Worm (Caenorhabditis elegans) whole organism, early embryonic: ENCODE measurements around the gene Y82E9BL.3.
"Not testable (repeated sequence)": the region's sequence is repeated elsewhere in the genome, so short reads cannot be mapped to it uniquely, and the experiment has no call there.

Source experiments
- B0310.2 ChIP-seq: sonication (generic microtip); optimal IDR thresholded peaks from 2 replicates; lab custom pipeline; 2016; ENCODE audit warnings: mild to moderate bottlenecking, missing genetic modification characterization, missing compliant biosample characterization
- F13C5.2 ChIP-seq: sonication (generic microtip); optimal IDR thresholded peaks from 2 replicates; lab custom pipeline; 2017; ENCODE audit warnings: mild to moderate bottlenecking, missing genetic modification characterization, inconsistent platforms, missing compliant biosample characterization
- aly-1 ChIP-seq: sonication (generic microtip); optimal IDR thresholded peaks from 2 replicates; lab custom pipeline; 2016; ENCODE audit warnings: missing genetic modification characterization, missing compliant biosample characterization
- ama-1 ChIP-seq: fragments of 150-350 bp; optimal IDR thresholded peaks from 2 replicates; lab custom pipeline; 2014
- ceh-13 ChIP-seq: fragments of 200-800 bp; sonication (Bioruptor generic); optimal IDR thresholded peaks from 2 replicates; lab custom pipeline; 2018; ENCODE audit warnings: mild to moderate bottlenecking, missing genetic modification characterization, missing compliant biosample characterization
- ceh-36 ChIP-seq: sonication (generic microtip); optimal IDR thresholded peaks from 2 replicates; lab custom pipeline; 2016; ENCODE audit warnings: missing genetic modification characterization, inconsistent platforms, missing compliant biosample characterization
- ets-7 ChIP-seq: sonication (generic microtip); optimal IDR thresholded peaks from 2 replicates; lab custom pipeline; 2016; ENCODE audit warnings: missing genotype, missing genetic modification characterization, missing compliant biosample characterization
- flt-1 ChIP-seq: fragments of 200-800 bp; sonication (Bioruptor generic); IDR thresholded peaks from 2 replicates; pipeline ENCODE4 v1.3.6; 2022; ENCODE audit warnings: missing genetic modification characterization, missing compliant biosample characterization
- hmbx-1 ChIP-seq: sonication (generic microtip); optimal IDR thresholded peaks from 2 replicates; lab custom pipeline; 2016; ENCODE audit warnings: mild to moderate bottlenecking, missing genetic modification characterization, missing compliant biosample characterization
- hmg-4 ChIP-seq: fragments of 200-800 bp; sonication (Bioruptor generic); optimal IDR thresholded peaks from 2 replicates; lab custom pipeline; 2018; ENCODE audit warnings: mild to moderate bottlenecking, missing genetic modification characterization, missing compliant biosample characterization
- hnd-1 ChIP-seq: sonication (generic microtip); optimal IDR thresholded peaks from 2 replicates; lab custom pipeline; 2016; ENCODE audit warnings: missing genetic modification characterization, missing compliant biosample characterization
- pes-1 ChIP-seq: fragments of 200-800 bp; sonication (Bioruptor generic); IDR thresholded peaks from 2 replicates; pipeline ENCODE4 v1.3.6; 2022; ENCODE audit warnings: missing genetic modification reagents, missing genetic modification characterization, missing compliant biosample characterization
- scrt-1 ChIP-seq: fragments of 200-800 bp; sonication (Bioruptor generic); IDR thresholded peaks from 2 replicates; pipeline ENCODE4 v1.3.6; 2022; ENCODE audit warnings: missing genetic modification characterization, missing compliant biosample characterization
- sea-1 ChIP-seq: fragments of 200-800 bp; sonication (Bioruptor generic); conservative IDR thresholded peaks from 2 replicates; pipeline ENCODE4 v1.3.6; 2022; ENCODE audit warnings: missing genetic modification characterization, missing compliant biosample characterization
- tbx-11 ChIP-seq: fragments of 200-800 bp; sonication (Bioruptor generic); IDR thresholded peaks from 2 replicates; pipeline ENCODE4 v1.3.6; 2022; ENCODE audit warnings: missing genetic modification characterization, missing compliant biosample characterization
- tbx-37 ChIP-seq: fragments of 200-800 bp; sonication (Bioruptor generic); conservative IDR thresholded peaks from 2 replicates; pipeline ENCODE4 v1.3.6; 2022; ENCODE audit warnings: missing genetic modification reagents, missing genetic modification characterization, missing compliant biosample characterization
- tra-4 ChIP-seq: sonication (generic microtip); optimal IDR thresholded peaks from 2 replicates; lab custom pipeline; 2017; ENCODE audit warnings: missing genetic modification characterization, missing compliant biosample characterization

The Y82E9BL.3 gene

DNA sequence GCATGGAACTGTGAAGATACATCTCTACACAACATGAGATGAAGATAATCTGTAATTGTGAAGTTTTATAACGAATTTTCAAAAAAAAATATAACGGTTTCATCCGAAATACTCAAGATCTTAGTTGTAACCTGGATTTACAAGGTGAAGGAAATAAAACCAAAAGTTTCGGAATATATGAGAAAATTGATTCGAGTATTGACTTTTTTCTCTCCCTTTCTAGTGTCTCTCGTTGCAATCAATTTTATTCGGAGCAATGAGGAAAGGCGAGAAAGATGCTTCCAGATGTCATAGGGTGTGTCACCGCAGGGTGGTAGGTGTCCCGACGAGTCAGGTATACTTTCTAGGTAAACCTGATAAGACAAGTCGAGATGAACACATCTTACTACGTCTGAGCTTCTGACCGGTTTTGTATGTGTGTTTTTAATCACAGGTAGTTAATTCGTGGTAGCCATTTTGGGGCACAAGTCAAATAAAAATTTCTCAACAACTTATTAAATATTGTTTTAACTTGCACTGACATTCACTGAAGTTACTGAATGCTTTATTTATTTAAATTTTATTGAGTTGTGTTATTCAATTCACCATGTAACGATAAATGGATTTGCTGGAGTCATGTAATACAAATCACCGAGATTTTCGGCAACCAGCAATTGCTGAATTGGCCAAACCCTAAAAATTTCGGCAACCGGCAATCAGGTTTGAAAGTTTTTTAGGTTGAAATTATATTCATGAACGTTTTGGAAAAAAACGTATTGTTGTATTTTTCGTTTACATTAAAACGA lies 37.8 kb upstream of the Y82E9BL.3 start, which contains the start of gene pals-20:
TSS of gene pals-20 (minus strand) at position 51 of the 785 bp plus-strand sequence.
- no peak for TF ChIP-seq hnd-1
- no peak for TF ChIP-seq sea-1 (GFP tag; lab: Robert Waterston, UW)
- TF ChIP-seq ets-7 (tag; lab: Kevin White, UChicago), result no peak
- TF ChIP-seq ceh-36 (tag; lab: Kevin White, UChicago), result no peak
- no peak for TF ChIP-seq hmbx-1 (tag; lab: Kevin White, UChicago)
- no peak for TF ChIP-seq ceh-13 (GFP tag; lab: Kevin White, UChicago)
- no peak for TF ChIP-seq ama-1 (lab: Kevin White, UChicago)
- TF ChIP-seq hmg-4 (GFP tag; lab: Kevin White, UChicago), result no peak
- TF ChIP-seq tra-4 (tag; lab: Kevin White, UChicago), result no peak
- TF ChIP-seq B0310.2, result no peak
- no peak for TF ChIP-seq flt-1 (GFP tag; lab: Robert Waterston, UW)
- no peak for TF ChIP-seq tbx-37
- TF ChIP-seq pes-1 (GFP tag; lab: Robert Waterston, UW), result no peak

DNA sequence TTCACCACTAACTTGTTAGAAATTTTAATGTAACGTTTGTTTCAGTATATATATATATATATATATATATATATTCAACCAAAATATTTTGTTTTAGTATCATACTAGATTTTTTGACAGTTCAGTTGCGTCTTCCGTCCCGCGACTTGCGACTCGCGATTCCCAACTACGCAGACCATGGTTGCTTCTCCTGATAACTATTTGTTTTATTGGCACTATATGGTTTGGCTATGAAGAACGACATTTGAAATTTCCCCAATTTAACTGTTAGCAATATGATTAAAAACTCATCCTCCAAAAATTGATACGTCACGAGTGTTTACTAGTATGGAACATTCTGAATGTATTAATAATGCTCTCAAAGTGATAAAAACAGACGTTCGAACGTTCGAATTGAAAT lies 34.0 kb upstream of the Y82E9BL.3 start:
- no peak for TF ChIP-seq tbx-37
- TF ChIP-seq hmg-4 (GFP tag; lab: Kevin White, UChicago), result no peak
- no peak for TF ChIP-seq tra-4 (tag; lab: Kevin White, UChicago)
- TF ChIP-seq F13C5.2 (tag; lab: Kevin White, UChicago), result no peak
- no peak for TF ChIP-seq hnd-1
- TF ChIP-seq pes-1 (GFP tag; lab: Robert Waterston, UW), result no peak
- no peak for TF ChIP-seq ceh-36 (tag; lab: Kevin White, UChicago)

DNA sequence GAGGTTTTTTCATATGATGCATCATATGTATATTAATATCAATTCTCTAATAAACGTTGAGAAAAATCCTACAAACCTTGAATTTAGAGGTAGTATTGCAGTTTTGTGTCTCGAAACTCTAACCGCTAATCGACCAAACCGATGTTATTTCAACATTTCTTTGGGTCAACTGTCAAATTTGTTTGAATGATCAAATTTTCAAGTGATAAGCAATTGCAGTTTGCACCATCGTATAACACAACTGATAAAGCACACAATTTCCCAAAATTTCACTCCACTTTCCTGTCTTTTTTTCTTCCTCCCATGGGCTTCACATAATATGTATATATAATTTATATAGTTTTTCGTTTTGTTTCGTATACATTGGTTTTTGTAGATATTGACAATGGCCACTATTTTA lies 33.4 kb upstream of the Y82E9BL.3 start, which contains the start of the genes fbxa-138 and Y82E9BR.5:
TSS of gene fbxa-138 (minus strand) at position 161 of the 400 bp plus-strand sequence.
TSS of gene Y82E9BR.5 (plus strand) at position 279 of the 400 bp plus-strand sequence.
- TF ChIP-seq hmg-4 (GFP tag; lab: Kevin White, UChicago) (no peak), sea-1 (GFP tag; lab: Robert Waterston, UW) (no peak), tbx-11 (no peak)

DNA sequence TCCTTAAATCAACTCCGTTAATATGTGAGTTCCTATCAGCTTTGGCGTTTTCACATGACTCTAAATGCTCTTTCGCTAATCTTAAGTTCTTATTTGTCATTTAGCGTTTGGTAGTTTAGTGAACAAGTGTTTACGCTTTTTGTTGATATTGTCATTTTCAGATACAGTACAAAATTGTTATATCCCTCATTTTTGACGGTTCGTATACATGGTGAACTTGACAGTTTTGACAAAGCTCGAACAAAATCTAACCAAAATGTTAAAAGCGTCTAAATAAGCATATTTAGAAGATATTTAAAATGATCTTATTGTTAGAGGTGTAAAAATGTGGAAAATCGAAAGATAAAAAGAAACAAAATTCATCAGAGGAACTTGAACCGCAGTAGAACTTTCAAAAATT lies 32.8 kb upstream of the Y82E9BL.3 start:
- TF ChIP-seq pes-1 (GFP tag; lab: Robert Waterston, UW), result no peak

DNA sequence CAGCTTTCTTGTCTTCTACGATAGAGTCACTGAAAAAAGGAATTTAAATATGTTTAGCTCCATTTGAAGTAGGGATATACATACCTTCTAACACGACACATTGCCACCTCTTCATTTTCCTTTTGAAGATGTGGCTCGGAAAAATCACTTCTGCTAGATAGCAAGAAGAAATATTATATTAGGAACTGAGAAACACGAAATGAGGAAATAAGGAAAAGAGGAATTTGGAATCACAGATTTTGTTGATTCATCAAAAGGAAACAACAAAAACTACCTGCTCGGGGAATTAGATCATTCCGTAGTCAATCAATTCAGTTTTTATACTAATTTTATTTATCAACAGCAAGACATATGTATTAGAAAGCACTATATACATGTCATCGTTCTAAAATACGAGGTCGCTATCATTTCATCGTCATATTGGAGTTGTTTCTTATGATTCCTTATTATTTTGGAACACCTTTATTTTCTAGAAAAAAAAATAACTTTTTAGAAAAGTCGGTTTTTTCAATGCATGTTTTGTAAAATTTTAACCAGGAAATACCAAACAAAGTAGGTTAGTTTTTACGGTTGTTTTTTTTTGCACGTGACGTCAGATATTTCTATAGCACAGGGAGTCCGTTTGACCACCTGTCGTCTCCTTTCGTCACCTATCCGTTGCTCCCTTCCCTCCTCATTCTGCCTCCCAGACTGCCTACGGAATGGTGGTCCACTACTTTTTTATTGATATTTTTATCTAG lies 30.1 kb upstream of the Y82E9BL.3 start, which contains the start of the genes pals-21 and Y82E9BR.6:
TSS of gene pals-21 (minus strand) at position 101 of the 740 bp plus-strand sequence.
TSS of gene Y82E9BR.6 (plus strand) at position 690 of the 740 bp plus-strand sequence.
- no peak for TF ChIP-seq ets-7 (tag; lab: Kevin White, UChicago)
- no peak for TF ChIP-seq tbx-11
- no peak for TF ChIP-seq sea-1 (GFP tag; lab: Robert Waterston, UW)
- TF ChIP-seq scrt-1 (GFP tag; lab: Robert Waterston, UW), result no peak
- no peak for TF ChIP-seq aly-1 (tag; lab: Kevin White, UChicago)
- TF ChIP-seq tbx-37, result no peak
- TF ChIP-seq tra-4 (tag; lab: Kevin White, UChicago), result no peak
- no peak for TF ChIP-seq F13C5.2 (tag; lab: Kevin White, UChicago)
- TF ChIP-seq hmbx-1 (tag; lab: Kevin White, UChicago), result no peak
- TF ChIP-seq flt-1 (GFP tag; lab: Robert Waterston, UW), result no peak
- TF ChIP-seq pes-1 (GFP tag; lab: Robert Waterston, UW), result no peak
- no peak for TF ChIP-seq ama-1 (lab: Kevin White, UChicago)
- TF ChIP-seq B0310.2, result no peak
- TF ChIP-seq hnd-1, result no peak
- no peak for TF ChIP-seq hmg-4 (GFP tag; lab: Kevin White, UChicago)
- TF ChIP-seq ceh-13 (GFP tag; lab: Kevin White, UChicago), result no peak

DNA sequence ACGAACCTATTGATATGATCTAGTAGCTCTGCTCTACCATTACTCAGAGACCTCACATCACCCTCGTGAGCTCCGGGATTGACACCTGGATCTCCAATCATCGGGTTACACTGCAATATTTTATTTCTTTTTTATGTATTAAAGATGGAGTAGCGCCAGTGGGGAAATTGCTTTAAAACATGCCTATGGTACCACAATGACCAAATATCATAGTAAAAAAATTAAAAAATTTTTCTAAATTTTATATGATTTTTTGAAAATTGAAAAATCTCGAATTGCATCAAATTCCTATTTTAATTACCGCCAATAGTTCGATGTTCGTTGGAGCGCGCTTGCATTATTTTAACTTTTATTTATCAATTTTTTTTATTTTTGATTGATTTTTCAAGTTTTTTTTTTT lies 27.3 kb upstream of the Y82E9BL.3 start, which contains the start of gene pals-40:
TSS of gene pals-40 (minus strand) at position 101 of the 400 bp plus-strand sequence.
- TF ChIP-seq ceh-36 (tag; lab: Kevin White, UChicago); tbx-11; flt-1 (GFP tag; lab: Robert Waterston, UW): not testable (repeated sequence)

DNA sequence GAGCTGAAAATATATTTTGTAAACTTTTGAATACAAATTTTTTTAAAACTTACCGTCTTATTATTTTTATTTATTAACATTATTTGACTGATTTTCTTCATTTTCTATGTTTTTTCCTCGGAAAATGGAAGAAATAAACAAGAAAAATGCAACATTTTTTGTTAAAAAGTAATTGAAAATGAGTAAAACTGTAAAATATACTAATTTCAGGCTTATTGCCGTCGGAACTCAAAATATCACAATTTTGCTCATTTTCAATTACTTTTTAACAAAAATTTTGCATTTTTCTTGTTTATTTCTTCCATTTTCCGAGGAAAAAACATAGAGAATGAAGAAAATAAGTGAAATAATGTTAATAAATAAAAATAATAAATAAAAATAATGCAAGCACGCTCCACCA lies 24.8 kb upstream of the Y82E9BL.3 start, which contains the start of gene Y82E9BR.10:
TSS of gene Y82E9BR.10 (minus strand) at position 101 of the 400 bp plus-strand sequence.
- TF ChIP-seq pes-1 (GFP tag; lab: Robert Waterston, UW); aly-1 (tag; lab: Kevin White, UChicago); flt-1 (GFP tag; lab: Robert Waterston, UW): not testable (repeated sequence)

DNA sequence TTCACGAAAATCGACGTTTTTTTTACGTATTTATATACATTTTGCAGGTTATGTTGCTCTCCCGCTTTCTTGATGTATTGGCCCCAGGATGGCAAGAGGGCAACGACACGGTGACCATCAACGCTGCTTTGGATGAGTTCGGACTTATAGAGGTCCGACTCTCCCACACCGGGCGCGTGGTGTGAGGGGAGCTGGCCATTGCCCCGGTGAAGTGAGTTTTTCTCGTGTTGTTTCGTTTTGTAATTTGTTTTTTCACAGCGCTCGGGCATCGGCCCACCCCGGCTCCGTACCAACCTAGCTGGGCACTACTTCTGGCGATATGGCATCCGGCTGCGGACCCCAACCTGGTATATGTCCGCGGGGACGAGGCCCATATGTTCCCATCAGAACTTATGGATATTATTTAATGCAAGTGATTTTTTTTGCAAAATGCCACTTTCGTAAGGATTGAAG lies 23.7 kb upstream of the Y82E9BL.3 start, which contains the start of gene Y82E9BR.20:
TSS of gene Y82E9BR.20 (plus strand) at position 51 of the 453 bp plus-strand sequence.
- TF ChIP-seq ama-1 (lab: Kevin White, UChicago) (no peak), ceh-13 (GFP tag; lab: Kevin White, UChicago) (no peak), B0310.2 (no peak), ceh-36 (tag; lab: Kevin White, UChicago) (no peak), tbx-37 (no peak), sea-1 (GFP tag; lab: Robert Waterston, UW) (no peak), hmbx-1 (tag; lab: Kevin White, UChicago) (no peak), flt-1 (GFP tag; lab: Robert Waterston, UW) (no peak), pes-1 (GFP tag; lab: Robert Waterston, UW) (no peak), F13C5.2 (tag; lab: Kevin White, UChicago) (no peak), hnd-1 (no peak), tra-4 (tag; lab: Kevin White, UChicago) (no peak), aly-1 (tag; lab: Kevin White, UChicago) (no peak), hmg-4 (GFP tag; lab: Kevin White, UChicago) (no peak), ets-7 (tag; lab: Kevin White, UChicago) (no peak), scrt-1 (GFP tag; lab: Robert Waterston, UW) (no peak), tbx-11 (no peak)
